Worm (Caenorhabditis elegans): Measurements from ENCODE around the gene F46F2.5.

Gene F46F2.5

DNA sequence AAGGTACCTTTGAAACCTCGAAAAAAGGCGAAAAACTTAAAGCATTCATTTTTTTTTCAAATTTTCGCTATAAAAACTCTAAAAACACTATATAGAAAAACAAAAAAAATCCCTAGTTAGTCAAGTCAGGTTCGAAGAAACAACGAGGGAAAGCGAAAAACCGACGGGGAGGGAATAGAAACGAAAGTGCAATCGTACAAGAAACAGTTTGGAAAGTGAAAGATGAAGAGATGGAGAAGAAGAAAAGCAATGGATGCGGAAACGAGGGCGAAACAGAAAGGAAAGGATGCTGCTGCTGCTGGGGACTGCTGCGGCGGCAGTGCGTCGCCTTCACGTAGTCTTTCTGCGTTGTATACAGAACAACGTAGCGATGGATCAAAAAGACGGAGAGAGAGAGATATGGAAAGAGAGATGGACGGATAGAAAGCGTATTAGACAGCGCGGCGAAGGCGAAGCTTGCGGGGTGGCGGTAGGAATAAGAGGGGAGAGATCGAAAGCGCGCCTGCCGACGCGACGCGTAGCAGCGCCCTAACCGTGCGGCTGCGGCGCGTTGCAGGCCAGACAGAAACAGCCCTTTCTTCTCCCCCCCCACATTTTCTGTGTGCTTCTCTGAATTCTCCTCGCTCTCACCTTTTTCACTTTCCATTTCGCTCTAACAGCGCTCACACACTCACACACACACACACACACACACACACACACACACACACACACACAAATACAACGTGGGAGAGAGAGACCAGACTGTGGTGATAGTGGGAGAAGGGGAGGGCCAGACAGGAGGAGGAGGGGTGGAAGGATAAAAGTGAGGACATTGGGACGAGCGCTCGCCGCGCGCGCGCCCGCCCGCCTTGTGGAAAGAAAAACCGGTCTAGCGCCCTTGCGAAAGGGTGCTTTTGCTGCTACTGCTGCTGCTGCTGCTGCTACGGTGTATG lies 12.6 kb downstream of the F46F2.5 start (continued):
- TF ChIP-seq F55B11.4 (tag; optimal IDR thresholded peaks at IDR 0.05; ENCODE audit: borderline replicate concordance, insufficient read depth) (no peak), zfh-2 (GFP tag; conservative IDR thresholded peaks at IDR 0.05) (peak; percentile 96), hmg-1.2 (GFP tag; IDR thresholded peaks at IDR 0.05) (peak; percentile 48; the same call in 1 of the 2 replicates), mxl-1 (tag; optimal IDR thresholded peaks at IDR 0.05) (no peak), ztf-6 (GFP tag; IDR thresholded peaks at IDR 0.05) (no peak), athp-1 (tag; optimal IDR thresholded peaks at IDR 0.05) (no peak), T07F8.4 (tag; optimal IDR thresholded peaks at IDR 0.05) (no peak), him-1 (tag; optimal IDR thresholded peaks at IDR 0.05) (no peak), ZK185.1 (tag; optimal IDR thresholded peaks at IDR 0.05; ENCODE audit: poor library complexity, severe bottlenecking) (peak; percentile 13), fkh-3 (tag; optimal IDR thresholded peaks at IDR 0.05) (no peak), nhr-90 (tag; optimal IDR thresholded peaks at IDR 0.05) (no peak), hmg-20 (GFP tag; IDR thresholded peaks at IDR 0.05) (no peak), attf-3 (GFP tag; conservative IDR thresholded peaks at IDR 0.05) (no peak), snpc-1.3 (tag; optimal IDR thresholded peaks at IDR 0.05; ENCODE audit: insufficient read depth) (no peak), sdz-38 (tag; optimal IDR thresholded peaks at IDR 0.05) (no peak), chd-7 (tag; optimal IDR thresholded peaks at IDR 0.05) (peak; percentile 87), nhr-80 (tag; optimal IDR thresholded peaks at IDR 0.05) (peak; percentile 41), unc-130 (GFP tag; optimal IDR thresholded peaks at IDR 0.05) (no peak), C17E4.6 (GFP tag; IDR thresholded peaks at IDR 0.05) (no peak), tbp1 (GFP tag; optimal IDR thresholded peaks at IDR 0.05) (peak; percentile 49), mel-28 (tag; optimal IDR thresholded peaks at IDR 0.05; ENCODE audit: borderline replicate concordance) (no peak), egl-44 (GFP tag; IDR thresholded peaks at IDR 0.05) (0 out of 2 replicates have a peak, but pooled peaks have one; percentile 25), gei-17 (GFP tag; optimal IDR thresholded peaks at IDR 0.05) (peak; percentile 21), lag-1 (GFP tag; IDR thresholded peaks at IDR 0.05) (no peak), ztf-26 (tag; optimal IDR thresholded peaks at IDR 0.05) (peak; percentile 83), pbrm-1 (GFP tag; IDR thresholded peaks at IDR 0.05) (peak; percentile 6; the same call in 1 of the 2 replicates), hsf-1 (GFP tag; IDR thresholded peaks at IDR 0.05) (no peak), F57A8.1 (GFP tag; optimal IDR thresholded peaks at IDR 0.05) (no peak), madf-10 (tag; optimal IDR thresholded peaks at IDR 0.05) (peak; percentile 39), B0261.1 (tag; optimal IDR thresholded peaks at IDR 0.05) (no peak), K12H6.12 (tag; optimal IDR thresholded peaks at IDR 0.05) (peak; percentile 87), aptf-2 (GFP tag; conservative IDR thresholded peaks at IDR 0.05) (no peak), repo-1 (tag; optimal IDR thresholded peaks at IDR 0.05) (peak; percentile 14), Y67H2A.10 (GFP tag; conservative IDR thresholded peaks at IDR 0.05) (no peak), lin-54 (GFP tag; optimal IDR thresholded peaks at IDR 0.05) (peak; percentile 38), mcd-1 (GFP tag; IDR thresholded peaks at IDR 0.05) (no peak; the same call in none of the 2 replicates), ztf-3 (GFP tag; optimal IDR thresholded peaks at IDR 0.05) (peak; percentile 85), madf-3 (GFP tag; IDR thresholded peaks at IDR 0.05) (no peak)

DNA sequence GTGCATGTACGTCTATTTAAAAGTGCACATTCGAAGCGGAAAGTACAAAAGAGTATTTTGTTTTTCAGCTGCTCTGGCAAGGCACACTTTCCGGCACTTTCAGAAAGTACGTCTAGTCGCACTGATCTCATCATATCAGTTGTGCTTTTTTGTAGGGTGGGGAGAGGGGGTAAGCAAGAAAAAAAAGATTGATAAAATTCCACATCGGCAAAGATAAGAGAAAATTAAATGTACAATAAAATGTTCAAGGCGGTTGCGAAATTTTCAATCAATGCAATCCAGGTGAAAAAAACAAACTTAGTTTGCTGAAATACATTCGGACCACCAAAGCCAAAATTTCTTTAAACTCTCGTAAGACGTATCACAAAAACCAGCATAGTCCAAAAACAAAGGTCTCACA lies 13.7 kb downstream of the F46F2.5 start:
- TF ChIP-seq hmg-20 (GFP tag; IDR thresholded peaks at IDR 0.05) = no peak
- TF ChIP-seq nhr-80 (tag; optimal IDR thresholded peaks at IDR 0.05) = peak; percentile 59
- no peak for TF ChIP-seq Y53G8AR.9 (GFP tag; conservative IDR thresholded peaks at IDR 0.05)
- no peak for TF ChIP-seq rec-8 (tag; optimal IDR thresholded peaks at IDR 0.05)
- TF ChIP-seq F49E8.2 (tag; optimal IDR thresholded peaks at IDR 0.05; ENCODE audit: insufficient read depth) = no peak
- peak; percentile 86 for TF ChIP-seq cebp-1 (GFP tag; IDR thresholded peaks at IDR 0.05)
- TF ChIP-seq cebp-1 (tag; optimal IDR thresholded peaks at IDR 0.05) = peak; percentile 88
- TF ChIP-seq Y95B8A.8 (GFP tag; IDR thresholded peaks at IDR 0.05) = no peak
- TF ChIP-seq F39B2.1 (GFP tag; IDR thresholded peaks at IDR 0.05) = no peak
- TF ChIP-seq B0261.1 (tag; optimal IDR thresholded peaks at IDR 0.05) = no peak
- TF ChIP-seq ceh-27 (GFP tag; optimal IDR thresholded peaks at IDR 0.05) = no peak

All from whole organism, young adult.